Fruit fly (Drosophila melanogaster) whole organism, embryonic: ENCODE results near the gene CG33235.

Experiments used
- Bteb2 ChIP-seq: fragments of 200-800 bp; sonication (Bioruptor generic); optimal IDR thresholded peaks from 2 replicates; lab custom pipeline; 2016; ENCODE audit warnings: missing biosample characterization, missing genetic modification characterization
- C15 ChIP-seq: fragments of 200-800 bp; sonication (Bioruptor generic); IDR thresholded peaks from 3 replicates; pipeline ENCODE4 v1.3.6; 2022; ENCODE audit warnings: missing biosample characterization, missing genetic modification characterization
- CG10147 ChIP-seq: fragments of 200-800 bp; sonication (Bioruptor generic); optimal IDR thresholded peaks from 2 replicates; lab custom pipeline; 2019; ENCODE audit warnings: missing biosample characterization, mild to moderate bottlenecking, missing genetic modification characterization, moderate library complexity
- CG1024 ChIP-seq: fragments of 200-800 bp; sonication (Bioruptor generic); IDR thresholded peaks from 2 replicates; pipeline ENCODE4 v1.3.6; 2022; ENCODE audit warnings: missing biosample characterization, missing genetic modification characterization
- CG10565 ChIP-seq: fragments of 200-800 bp; sonication (Bioruptor generic); optimal IDR thresholded peaks from 3 replicates; lab custom pipeline; 2016; ENCODE audit warnings: missing biosample characterization, mild to moderate bottlenecking, missing genetic modification characterization
- CG10959 ChIP-seq: fragments of 200-800 bp; sonication (Bioruptor generic); IDR thresholded peaks from 2 replicates; pipeline ENCODE4 v1.3.6; 2022; ENCODE audit warnings: missing biosample characterization, missing genetic modification characterization
- CG11695 ChIP-seq: fragments of 200-800 bp; sonication (Bioruptor generic); IDR thresholded peaks from 3 replicates; pipeline ENCODE4 v1.3.6; 2022; ENCODE audit warnings: missing biosample characterization, missing genetic modification characterization
- CG12071 ChIP-seq: fragments of 200-800 bp; sonication (Bioruptor generic); optimal IDR thresholded peaks from 3 replicates; lab custom pipeline; 2018; ENCODE audit warnings: missing biosample characterization, mild to moderate bottlenecking, missing genetic modification characterization
- CG12219 ChIP-seq: fragments of 200-800 bp; sonication (Bioruptor generic); optimal IDR thresholded peaks from 3 replicates; lab custom pipeline; 2018; ENCODE audit warnings: missing biosample characterization, mild to moderate bottlenecking, missing genetic modification characterization
- CG13287 ChIP-seq: fragments of 200-800 bp; sonication (Bioruptor generic); IDR thresholded peaks from 2 replicates; pipeline ENCODE4 v1.3.6; 2022; ENCODE audit warnings: missing biosample characterization, missing genetic modification characterization; ENCODE audit not compliant: partially characterized antibody
- CG14710 ChIP-seq: fragments of 200-800 bp; sonication (Bioruptor generic); optimal IDR thresholded peaks from 3 replicates; lab custom pipeline; 2019; ENCODE audit warnings: missing biosample characterization, mild to moderate bottlenecking, missing genetic modification characterization, moderate library complexity
- CG17328 ChIP-seq: fragments of 200-800 bp; sonication (Bioruptor generic); IDR thresholded peaks from 2 replicates; pipeline ENCODE4 v1.3.6; 2022; ENCODE audit warnings: missing biosample characterization, missing genetic modification characterization
- CG17612 ChIP-seq: fragments of 200-800 bp; sonication (Bioruptor generic); IDR thresholded peaks from 2 replicates; pipeline ENCODE4 v1.3.6; 2022; ENCODE audit warnings: missing biosample characterization, missing genetic modification characterization
- CG2875 ChIP-seq: fragments of 200-800 bp; sonication (Bioruptor generic); optimal IDR thresholded peaks from 2 replicates; lab custom pipeline; 2017; ENCODE audit warnings: missing biosample characterization, mild to moderate bottlenecking, missing genetic modification characterization, missing genetic modification reagents
- CG2889 ChIP-seq: fragments of 200-800 bp; sonication (Bioruptor generic); IDR thresholded peaks from 3 replicates; pipeline ENCODE4 v1.3.6; 2022; ENCODE audit warnings: missing biosample characterization, missing genetic modification characterization
- CG32767 ChIP-seq: fragments of 200-800 bp; sonication (Bioruptor generic); IDR thresholded peaks from 2 replicates; pipeline ENCODE4 v1.3.6; 2022; ENCODE audit warnings: missing biosample characterization, missing genetic modification characterization
- CG4730 ChIP-seq: fragments of 200-800 bp; sonication (Bioruptor generic); IDR thresholded peaks from 2 replicates; pipeline ENCODE4 v1.3.6; 2022; ENCODE audit warnings: missing biosample characterization, missing genetic modification characterization
- CG8765 ChIP-seq: fragments of 200-800 bp; sonication (Bioruptor generic); IDR thresholded peaks from 2 replicates; pipeline ENCODE4 v1.3.6; 2022; ENCODE audit warnings: missing biosample characterization, missing genetic modification characterization
- CHES-1-like ChIP-seq: fragments of 200-800 bp; sonication (Bioruptor generic); optimal IDR thresholded peaks from 2 replicates; lab custom pipeline; 2016; ENCODE audit warnings: missing biosample characterization, missing genetic modification characterization
- CkIIα-i1 ChIP-seq: fragments of 200-800 bp; sonication (Bioruptor generic); IDR thresholded peaks from 2 replicates; pipeline ENCODE4 v1.3.6; 2022; ENCODE audit warnings: missing biosample characterization, missing genetic modification characterization
- Dfd ChIP-seq, 2 experiments: fragments of >200 bp; optimal IDR thresholded peaks; 2 replicates each; lab custom pipeline; 2017; ENCODE audit warnings: missing biosample characterization in 2 of 2, missing genetic modification characterization in 2 of 2
- E2f1 ChIP-seq: fragments of 200-800 bp; sonication (Bioruptor generic); IDR thresholded peaks from 2 replicates; pipeline ENCODE4 v1.3.6; 2022; ENCODE audit warnings: missing biosample characterization, missing genetic modification characterization
- Ets65A ChIP-seq: fragments of 200-800 bp; sonication (Bioruptor generic); peaks from one replicate; lab custom pipeline; 2016; ENCODE audit warnings: missing biosample characterization, missing genetic modification characterization
- Fer1 ChIP-seq: fragments of 200-800 bp; sonication (Bioruptor generic); optimal IDR thresholded peaks from 2 replicates; lab custom pipeline; 2017; ENCODE audit warnings: missing biosample characterization, mild to moderate bottlenecking, missing genetic modification characterization
- H2.0 ChIP-seq: fragments of 200-800 bp; sonication (Bioruptor generic); IDR thresholded peaks from 2 replicates; pipeline ENCODE4 v1.3.6; 2022; ENCODE audit warnings: missing biosample characterization, missing genetic modification characterization
- MBD-R2 ChIP-seq: fragments of 200-800 bp; sonication (Bioruptor generic); IDR thresholded peaks from 2 replicates; pipeline ENCODE4 v1.3.6; 2022; ENCODE audit warnings: missing biosample characterization, missing genetic modification characterization
- Max ChIP-seq: fragments of 200-800 bp; sonication (Bioruptor generic); optimal IDR thresholded peaks from 2 replicates; lab custom pipeline; 2016; ENCODE audit warnings: missing biosample characterization, mild to moderate bottlenecking, missing genetic modification characterization
- NfI ChIP-seq: fragments of 200-800 bp; sonication (Bioruptor generic); optimal IDR thresholded peaks from 3 replicates; lab custom pipeline; 2018; ENCODE audit warnings: missing biosample characterization, mild to moderate bottlenecking, missing genetic modification characterization, moderate library complexity
- Ravus ChIP-seq: fragments of 200-800 bp; sonication (Bioruptor generic); IDR thresholded peaks from 2 replicates; pipeline ENCODE4 v1.3.6; 2022; ENCODE audit warnings: missing biosample characterization, missing genetic modification characterization
- Rx ChIP-seq: fragments of 200-800 bp; sonication (Bioruptor generic); IDR thresholded peaks from 2 replicates; pipeline ENCODE4 v1.3.6; 2022; ENCODE audit warnings: missing biosample characterization, missing genetic modification characterization
- Sry-δ ChIP-seq: fragments of 200-800 bp; sonication (Bioruptor generic); optimal IDR thresholded peaks from 2 replicates; lab custom pipeline; 2016; ENCODE audit warnings: missing biosample characterization, missing genetic modification characterization
- Xbp1 ChIP-seq: fragments of 200-800 bp; sonication (Bioruptor generic); optimal IDR thresholded peaks from 3 replicates; lab custom pipeline; 2016; ENCODE audit warnings: missing biosample characterization, mild to moderate bottlenecking, missing genetic modification characterization
- ap ChIP-seq: fragments of 200-800 bp; sonication (Bioruptor generic); IDR thresholded peaks from 2 replicates; pipeline ENCODE4 v1.3.6; 2022; ENCODE audit warnings: missing biosample characterization, missing genetic modification characterization
- ato ChIP-seq: fragments of 200-800 bp; sonication (Bioruptor generic); IDR thresholded peaks from 2 replicates; pipeline ENCODE4 v1.3.6; 2022; ENCODE audit warnings: missing biosample characterization, missing genetic modification characterization; ENCODE audit not compliant: partially characterized antibody
- chm ChIP-seq: fragments of 200-800 bp; sonication (Bioruptor generic); IDR thresholded peaks from 2 replicates; pipeline ENCODE4 v1.3.6; 2022; ENCODE audit warnings: missing biosample characterization, missing genetic modification characterization
- chn ChIP-seq: fragments of 200-800 bp; sonication (Bioruptor generic); optimal IDR thresholded peaks from 2 replicates; lab custom pipeline; 2016; ENCODE audit warnings: missing biosample characterization, missing genetic modification characterization
- crc ChIP-seq: fragments of 200-800 bp; sonication (Bioruptor generic); optimal IDR thresholded peaks from 2 replicates; lab custom pipeline; 2016; ENCODE audit warnings: missing biosample characterization, missing genetic modification characterization
- danr ChIP-seq: fragments of 200-800 bp; sonication (Bioruptor generic); IDR thresholded peaks from 2 replicates; pipeline ENCODE4 v1.3.6; 2022; ENCODE audit warnings: missing biosample characterization, missing genetic modification characterization
- dm ChIP-seq: fragments of 200-800 bp; sonication (Bioruptor generic); optimal IDR thresholded peaks from 3 replicates; lab custom pipeline; 2016; ENCODE audit warnings: missing biosample characterization, missing genetic modification characterization
- her ChIP-seq: fragments of 200-800 bp; sonication (Bioruptor generic); optimal IDR thresholded peaks from 2 replicates; lab custom pipeline; 2016; ENCODE audit warnings: missing biosample characterization, missing genetic modification characterization
- kay ChIP-seq: fragments of 200-800 bp; sonication (Bioruptor generic); optimal IDR thresholded peaks from 2 replicates; lab custom pipeline; 2016; ENCODE audit warnings: missing biosample characterization, missing genetic modification characterization
- knrl ChIP-seq: fragments of 200-800 bp; sonication (Bioruptor generic); IDR thresholded peaks from 3 replicates; pipeline ENCODE4 v1.3.6; 2022; ENCODE audit warnings: missing biosample characterization, missing genetic modification characterization; ENCODE audit not compliant: partially characterized antibody
- maf-S ChIP-seq: fragments of 200-800 bp; sonication (Bioruptor generic); optimal IDR thresholded peaks from 2 replicates; lab custom pipeline; 2016; ENCODE audit warnings: missing biosample characterization, missing genetic modification characterization
- nmo ChIP-seq: fragments of 200-800 bp; sonication (Bioruptor generic); optimal IDR thresholded peaks from 2 replicates; lab custom pipeline; 2018; ENCODE audit warnings: missing biosample characterization, mild to moderate bottlenecking, missing genetic modification characterization, moderate library complexity
- p53 ChIP-seq: fragments of 200-800 bp; sonication (Bioruptor generic); optimal IDR thresholded peaks from 2 replicates; lab custom pipeline; 2016; ENCODE audit warnings: missing biosample characterization, missing genetic modification characterization
- sd ChIP-seq: fragments of 200-800 bp; sonication (Bioruptor generic); optimal IDR thresholded peaks from 3 replicates; lab custom pipeline; 2018; ENCODE audit warnings: missing biosample characterization, mild to moderate bottlenecking, missing genetic modification characterization, moderate library complexity
- stc ChIP-seq: fragments of 200-800 bp; sonication (Bioruptor generic); IDR thresholded peaks from 2 replicates; pipeline ENCODE4 v1.3.6; 2022; ENCODE audit warnings: missing biosample characterization, missing genetic modification characterization
- stwl ChIP-seq: fragments of 200-800 bp; sonication (Bioruptor generic); optimal IDR thresholded peaks from 3 replicates; lab custom pipeline; 2018; ENCODE audit warnings: missing biosample characterization, mild to moderate bottlenecking, missing genetic modification characterization, moderate library complexity
- unc-4 ChIP-seq: fragments of 200-800 bp; sonication (Bioruptor generic); IDR thresholded peaks from 2 replicates; pipeline ENCODE4 v1.3.6; 2022; ENCODE audit warnings: missing biosample characterization, missing genetic modification characterization; ENCODE audit not compliant: partially characterized antibody

The CG33235 gene

dm6 chrX:11521561-11522546 lies 30.5 kb upstream of the CG33235 start (continued):
- TF ChIP-seq maf-S (GFP tag; lab: Kevin White, UChicago) (no peak), CG12219 (peak; percentile 60), CG17612 (GFP tag; lab: Robert Waterston, UW) (no peak), stc (GFP tag; lab: Robert Waterston, UW) (peak; percentile 69; the same call in 1 of the 2 replicates), nmo (peak; percentile 79), p53 (no peak), CG17328 (GFP tag; lab: Robert Waterston, UW) (peak; percentile 51; the same call in 1 of the 2 replicates), MBD-R2 (GFP tag; lab: Robert Waterston, UW) (0 out of 2 replicates have a peak, but pooled peaks have one; percentile 26), CG8765 (no peak), CG4730 (GFP tag; lab: Robert Waterston, UW) (peak; percentile 10; the same call in 1 of the 2 replicates), CG10565 (GFP tag; lab: Kevin White, UChicago) (no peak), stwl (tag; lab: Kevin White, UChicago) (no peak), chm (peak; percentile 59; the same call in 1 of the 2 replicates), knrl (GFP tag; lab: Robert Waterston, UW) (no peak), CG10959 (GFP tag; lab: Robert Waterston, UW) (no peak), CG10147 (GFP tag; lab: Kevin White, UChicago) (peak; percentile 60), Bteb2 (GFP tag; lab: Kevin White, UChicago) (no peak), CG14710 (tag; lab: Kevin White, UChicago) (peak; percentile 55), ato (GFP tag; lab: Robert Waterston, UW) (no peak), H2.0 (GFP tag; lab: Robert Waterston, UW) (peak; percentile 34; the same call in 1 of the 2 replicates), CG13287 (GFP tag; lab: Robert Waterston, UW) (no peak), Sry-δ (no peak), sd (tag; lab: Kevin White, UChicago) (peak; percentile 18), Ravus (no peak), Rx (GFP tag; lab: Robert Waterston, UW) (no peak), Ets65A (GFP tag; lab: Kevin White, UChicago) (no peak), E2f1 (GFP tag; lab: Robert Waterston, UW) (peak; percentile 65), kay (GFP tag; lab: Kevin White, UChicago) (peak; percentile 16), dm (GFP tag; lab: Kevin White, UChicago) (no peak), CkIIα-i1 (no peak), NfI (peak; percentile 31), CG1024 (no peak), CHES-1-like (GFP tag; lab: Kevin White, UChicago) (peak; percentile 2), CG12071 (GFP tag; lab: Kevin White, UChicago) (peak; percentile 31), Dfd (GFP tag; optimal IDR thresholded peaks at IDR 0.05; lab: Kevin White, UChicago) (no peak), CG2889 (GFP tag; lab: Robert Waterston, UW) (0 out of 3 replicates have a peak, but pooled peaks have one; percentile 36), CG2875 (GFP tag; lab: Kevin White, UChicago) (peak; percentile 41), crc (GFP tag; lab: Kevin White, UChicago) (peak; percentile 11), Xbp1 (GFP tag; lab: Kevin White, UChicago) (peak; percentile 50), danr (0 out of 2 replicates have a peak, but pooled peaks have one; percentile 29), her (GFP tag; lab: Kevin White, UChicago) (no peak), Max (GFP tag; lab: Kevin White, UChicago) (no peak), C15 (GFP tag; lab: Robert Waterston, UW) (no peak), chn (GFP tag; lab: Kevin White, UChicago) (no peak), Fer1 (GFP tag; lab: Kevin White, UChicago) (peak; percentile 57), CG11695 (GFP tag; lab: Robert Waterston, UW) (peak; percentile 88), unc-4 (GFP tag; lab: Robert Waterston, UW) (no peak), CG32767 (GFP tag; lab: Robert Waterston, UW) (peak; percentile 66), ap (GFP tag; lab: Robert Waterston, UW) (peak; percentile 60)
